Fruit fly (Drosophila melanogaster): Measurements from ENCODE around the gene tara.

Gene tara

dm6 chr3R:16236713-16237641 lies 11.5 kb downstream of the tara start (continued):
- peak; percentile 88 for TF ChIP-seq CG18476 (GFP tag; optimal IDR thresholded peaks at IDR 0.05)
- TF ChIP-seq nerfin-1 (tag; optimal IDR thresholded peaks at IDR 0.05): peak; percentile 96
- peak; percentile 97 for TF ChIP-seq CG4328 (GFP tag; optimal IDR thresholded peaks at IDR 0.05)
- no peak for TF ChIP-seq dimm (GFP tag; IDR thresholded peaks at IDR 0.05)
- peak; percentile 60 for TF ChIP-seq NC2α (GFP tag; optimal IDR thresholded peaks at IDR 0.05)
- no peak for TF ChIP-seq CG15479 (GFP tag; optimal IDR thresholded peaks at IDR 0.05)
- peak; percentile 94 for TF ChIP-seq onecut (GFP tag; IDR thresholded peaks at IDR 0.05)
- no peak for TF ChIP-seq toy (GFP tag; IDR thresholded peaks at IDR 0.05)
- TF ChIP-seq CG13624 (GFP tag; optimal IDR thresholded peaks at IDR 0.05): peak; percentile 74
- TF ChIP-seq nom (GFP tag; optimal IDR thresholded peaks at IDR 0.05): peak; percentile 94
- TF ChIP-seq HLH3B (GFP tag; IDR thresholded peaks at IDR 0.05): no peak
- peak; percentile 92 for TF ChIP-seq CG8281 (tag; optimal IDR thresholded peaks at IDR 0.05)
- TF ChIP-seq NC2β (GFP tag; optimal IDR thresholded peaks at IDR 0.05): peak; percentile 73
- TF ChIP-seq aop (GFP tag; IDR thresholded peaks at IDR 0.05): no peak
- TF ChIP-seq HmgZ (tag; optimal IDR thresholded peaks at IDR 0.05): peak; percentile 94
- TF ChIP-seq ATbp (GFP tag; optimal IDR thresholded peaks at IDR 0.05): peak; percentile 98
- peak; percentile 94 for TF ChIP-seq CG11723 (GFP tag; optimal IDR thresholded peaks at IDR 0.05)
- no peak for TF ChIP-seq tgo (GFP tag; IDR thresholded peaks at IDR 0.05)
- no peak for TF ChIP-seq gcm2 (GFP tag; optimal IDR thresholded peaks at IDR 0.05)
- no peak for TF ChIP-seq Oaz (GFP tag; IDR thresholded peaks at IDR 0.05)
- TF ChIP-seq bab2 (GFP tag; optimal IDR thresholded peaks at IDR 0.05): peak; percentile 88
- TF ChIP-seq C15 (GFP tag; IDR thresholded peaks at IDR 0.05): no peak
- no peak for TF ChIP-seq jigr1 (GFP tag; IDR thresholded peaks at IDR 0.05)
- TF ChIP-seq CG4617 (GFP tag; optimal IDR thresholded peaks at IDR 0.05; ENCODE audit: borderline replicate concordance): peak; percentile 93
- peak; percentile 94 for TF ChIP-seq CG12219 (GFP tag; optimal IDR thresholded peaks at IDR 0.05)
- peak; percentile 92 for TF ChIP-seq Lhr (GFP tag; optimal IDR thresholded peaks at IDR 0.05)
- no peak for TF ChIP-seq so (GFP tag; IDR thresholded peaks at IDR 0.05)
- TF ChIP-seq MTF-1 (GFP tag; optimal IDR thresholded peaks at IDR 0.05; ENCODE audit: borderline replicate concordance): peak; percentile 81
- TF ChIP-seq Dip3 (GFP tag; optimal IDR thresholded peaks at IDR 0.05): peak; percentile 70
- TF ChIP-seq dmrt11E (tag; optimal IDR thresholded peaks at IDR 0.05): peak; percentile 97
- peak; percentile 95 for TF ChIP-seq sqz (GFP tag; optimal IDR thresholded peaks at IDR 0.05)
- peak; percentile 73 to 89 for TF ChIP-seq Pdp1 (GFP tag; optimal IDR thresholded peaks at IDR 0.05)
- peak; percentile 82 for TF ChIP-seq sd (tag; optimal IDR thresholded peaks at IDR 0.05)
- TF ChIP-seq GATAe (GFP tag; conservative IDR thresholded peaks at IDR 0.05): no peak
- peak; percentile 97 for TF ChIP-seq CG4424 (GFP tag; optimal IDR thresholded peaks at IDR 0.05)
- TF ChIP-seq Tbp (GFP tag; optimal IDR thresholded peaks at IDR 0.05): no peak
- TF ChIP-seq tup (GFP tag; optimal IDR thresholded peaks at IDR 0.05): peak; percentile 87
- TF ChIP-seq tio (GFP tag; optimal IDR thresholded peaks at IDR 0.05): peak; percentile 96
- TF ChIP-seq CG2129 (GFP tag; IDR thresholded peaks at IDR 0.05; ENCODE audit: partially characterized antibody): no peak
- no peak for TF ChIP-seq sens-2 (GFP tag; IDR thresholded peaks at IDR 0.05)
- TF ChIP-seq tll (GFP tag; optimal IDR thresholded peaks at IDR 0.05): no peak
- TF ChIP-seq usp (GFP tag; optimal IDR thresholded peaks at IDR 0.05): no peak
- TF ChIP-seq CG6683 (GFP tag; optimal IDR thresholded peaks at IDR 0.05): peak; percentile 96
- TF ChIP-seq Camta (GFP tag; optimal IDR thresholded peaks at IDR 0.05): peak; percentile 76
- no peak for TF ChIP-seq Ravus (GFP tag; IDR thresholded peaks at IDR 0.05)
- TF ChIP-seq zen2 (GFP tag; IDR thresholded peaks at IDR 0.05; ENCODE audit: partially characterized antibody): no peak
- no peak for TF ChIP-seq hkb (optimal IDR thresholded peaks at IDR 0.05)
- TF ChIP-seq hkb (GFP tag; IDR thresholded peaks at IDR 0.05): no peak
- peak; percentile 99 for TF ChIP-seq abd-A (tag; optimal IDR thresholded peaks at IDR 0.05)
